Worm (Caenorhabditis elegans) whole organism, late embryonic: Measurements from ENCODE around the gene C04H5.7.

ENCODE experiments used
- F13H6.1 ChIP-seq: sonication (generic microtip); optimal IDR thresholded peaks from 2 replicates; lab custom pipeline; 2016; ENCODE audit warnings: missing genetic modification characterization, missing compliant biosample characterization
- Y22D7AL.16 ChIP-seq: sonication (generic microtip); optimal IDR thresholded peaks from 2 replicates; lab custom pipeline; 2016; ENCODE audit warnings: missing genetic modification characterization, missing compliant biosample characterization
- ahr-1 ChIP-seq: sonication (generic microtip); optimal IDR thresholded peaks from 2 replicates; lab custom pipeline; 2016; ENCODE audit warnings: missing genetic modification characterization, missing compliant biosample characterization
- ama-1 ChIP-seq: fragments of 150-350 bp; optimal IDR thresholded peaks from 2 replicates; lab custom pipeline; 2014
- ceh-14 ChIP-seq: sonication (generic microtip); optimal IDR thresholded peaks from 2 replicates; lab custom pipeline; 2016; ENCODE audit warnings: missing genotype, missing genetic modification characterization, missing compliant biosample characterization
- ceh-18 ChIP-seq: sonication (generic microtip); optimal IDR thresholded peaks from 2 replicates; lab custom pipeline; 2016; ENCODE audit warnings: missing genetic modification characterization, missing compliant biosample characterization
- ceh-2 ChIP-seq: sonication (generic microtip); optimal IDR thresholded peaks from 2 replicates; lab custom pipeline; 2016; ENCODE audit warnings: missing genotype, missing genetic modification characterization, missing compliant biosample characterization
- ceh-24 ChIP-seq: sonication (generic microtip); optimal IDR thresholded peaks from 2 replicates; lab custom pipeline; 2016; ENCODE audit warnings: mild to moderate bottlenecking, missing genetic modification characterization, missing compliant biosample characterization
- ceh-30 ChIP-seq: fragments of 150-350 bp; optimal IDR thresholded peaks from 2 replicates; lab custom pipeline; 2014; ENCODE audit warnings: missing biosample characterization, missing genetic modification characterization
- ceh-31 ChIP-seq: sonication (generic microtip); optimal IDR thresholded peaks from 2 replicates; lab custom pipeline; 2016; ENCODE audit warnings: missing genetic modification characterization, missing compliant biosample characterization
- ceh-34 ChIP-seq: sonication (generic microtip); optimal IDR thresholded peaks from 2 replicates; lab custom pipeline; 2016; ENCODE audit warnings: mild to moderate bottlenecking, missing genetic modification characterization, missing compliant biosample characterization
- ceh-45 ChIP-seq: fragments of 200-800 bp; sonication (Bioruptor generic); IDR thresholded peaks from 2 replicates; pipeline ENCODE4 v1.3.6; 2022; ENCODE audit warnings: missing genetic modification reagents, missing genetic modification characterization, missing compliant biosample characterization
- ceh-48 ChIP-seq: sonication (generic microtip); optimal IDR thresholded peaks from 2 replicates; lab custom pipeline; 2016; ENCODE audit warnings: missing genetic modification characterization, inconsistent platforms, missing compliant biosample characterization
- dve-1 ChIP-seq: sonication (generic microtip); optimal IDR thresholded peaks from 2 replicates; lab custom pipeline; 2017; ENCODE audit warnings: antibody characterized with exemption, mild to moderate bottlenecking, missing genetic modification characterization, missing compliant biosample characterization
- elt-2 ChIP-seq: sonication (generic microtip); optimal IDR thresholded peaks from 2 replicates; lab custom pipeline; 2016; ENCODE audit warnings: missing genetic modification reagents, missing genetic modification characterization, missing compliant biosample characterization
- elt-4 ChIP-seq: sonication (generic microtip); optimal IDR thresholded peaks from 2 replicates; lab custom pipeline; 2016; ENCODE audit warnings: missing genetic modification characterization, missing compliant biosample characterization
- ets-4 ChIP-seq: sonication (generic microtip); optimal IDR thresholded peaks from 2 replicates; lab custom pipeline; 2016; ENCODE audit warnings: missing genetic modification characterization, missing compliant biosample characterization
- eyg-1 ChIP-seq: sonication (generic microtip); optimal IDR thresholded peaks from 2 replicates; lab custom pipeline; 2016; ENCODE audit warnings: missing genotype, missing genetic modification characterization, missing compliant biosample characterization
- fax-1 ChIP-seq: sonication (generic microtip); optimal IDR thresholded peaks from 2 replicates; lab custom pipeline; 2016; ENCODE audit warnings: missing genotype, missing genetic modification characterization, missing compliant biosample characterization
- fkh-6 ChIP-seq: sonication (generic microtip); optimal IDR thresholded peaks from 2 replicates; lab custom pipeline; 2016; ENCODE audit warnings: missing genetic modification characterization, missing compliant biosample characterization
- hlh-13 ChIP-seq: fragments of 200-800 bp; sonication (Bioruptor generic); optimal IDR thresholded peaks from 2 replicates; lab custom pipeline; 2018; ENCODE audit warnings: mild to moderate bottlenecking, missing genetic modification characterization, missing compliant biosample characterization
- hlh-30 ChIP-seq: sonication (generic microtip); optimal IDR thresholded peaks from 2 replicates; lab custom pipeline; 2017; ENCODE audit warnings: antibody characterized with exemption, missing genetic modification characterization, missing compliant biosample characterization; ENCODE audit not compliant: insufficient read depth
- hlh-6 ChIP-seq: sonication (generic microtip); optimal IDR thresholded peaks from 2 replicates; lab custom pipeline; 2016; ENCODE audit warnings: missing genotype, missing genetic modification characterization, missing compliant biosample characterization
- hlh-8 ChIP-seq: sonication (generic microtip); optimal IDR thresholded peaks from 2 replicates; lab custom pipeline; 2016; ENCODE audit warnings: missing genotype, missing genetic modification characterization, missing compliant biosample characterization
- lim-6 ChIP-seq: sonication (generic microtip); optimal IDR thresholded peaks from 2 replicates; lab custom pipeline; 2016; ENCODE audit warnings: missing genetic modification characterization, missing compliant biosample characterization
- lin-11 ChIP-seq: fragments of 200-800 bp; sonication (Bioruptor generic); optimal IDR thresholded peaks from 2 replicates; lab custom pipeline; 2018; ENCODE audit warnings: mild to moderate bottlenecking, missing genetic modification characterization, missing compliant biosample characterization
- nfya-1 ChIP-seq: sonication (generic microtip); optimal IDR thresholded peaks from 2 replicates; lab custom pipeline; 2017; ENCODE audit warnings: missing genetic modification characterization, mild to moderate bottlenecking, missing compliant biosample characterization, antibody characterized with exemption, moderate library complexity
- nhr-11 ChIP-seq: fragments of 150-350 bp; optimal IDR thresholded peaks from 2 replicates; lab custom pipeline; 2014; ENCODE audit warnings: missing biosample characterization, missing genetic modification characterization
- nhr-232 ChIP-seq: sonication (generic microtip); optimal IDR thresholded peaks from 2 replicates; lab custom pipeline; 2016; ENCODE audit warnings: missing genetic modification characterization, missing compliant biosample characterization
- npax-4 ChIP-seq: sonication (generic microtip); optimal IDR thresholded peaks from 2 replicates; lab custom pipeline; 2016; ENCODE audit warnings: missing genetic modification characterization, missing compliant biosample characterization
- odd-2 ChIP-seq: sonication (generic microtip); optimal IDR thresholded peaks from 2 replicates; lab custom pipeline; 2017; ENCODE audit warnings: antibody characterized with exemption, mild to moderate bottlenecking, missing genetic modification characterization, missing compliant biosample characterization
- pag-3 ChIP-seq: sonication (generic microtip); optimal IDR thresholded peaks from 2 replicates; lab custom pipeline; 2016; ENCODE audit warnings: missing compliant biosample characterization, missing genetic modification characterization, borderline replicate concordance
- pat-9 ChIP-seq: fragments of 200-800 bp; sonication (Bioruptor generic); optimal IDR thresholded peaks from 2 replicates; lab custom pipeline; 2018; ENCODE audit warnings: mild to moderate bottlenecking, missing genetic modification characterization, moderate library complexity, missing compliant biosample characterization
- pha-2 ChIP-seq: sonication (generic microtip); optimal IDR thresholded peaks from 2 replicates; lab custom pipeline; 2017; ENCODE audit warnings: mild to moderate bottlenecking, missing genetic modification characterization, missing compliant biosample characterization
- pqm-1 ChIP-seq: sonication (generic microtip); optimal IDR thresholded peaks from 2 replicates; lab custom pipeline; 2016; ENCODE audit warnings: missing genetic modification characterization, missing compliant biosample characterization
- pros-1 ChIP-seq: fragments of 150-350 bp; optimal IDR thresholded peaks from 2 replicates; lab custom pipeline; 2014; ENCODE audit warnings: missing biosample characterization, missing genetic modification reagents, missing genetic modification characterization
- ref-2 ChIP-seq: sonication (generic microtip); optimal IDR thresholded peaks from 2 replicates; lab custom pipeline; 2016; ENCODE audit warnings: missing genetic modification characterization, missing compliant biosample characterization
- rnt-1 ChIP-seq: sonication (generic microtip); optimal IDR thresholded peaks from 2 replicates; lab custom pipeline; 2016; ENCODE audit warnings: missing genetic modification characterization, missing compliant biosample characterization
- sdc-2 ChIP-seq: sonication (generic microtip); optimal IDR thresholded peaks from 2 replicates; lab custom pipeline; 2016; ENCODE audit warnings: missing genotype, missing genetic modification characterization, missing compliant biosample characterization
- sox-4 ChIP-seq: sonication (generic microtip); optimal IDR thresholded peaks from 2 replicates; lab custom pipeline; 2017; ENCODE audit warnings: mild to moderate bottlenecking, missing genetic modification characterization, inconsistent platforms, missing compliant biosample characterization
- syd-9 ChIP-seq: sonication (generic microtip); optimal IDR thresholded peaks from 2 replicates; lab custom pipeline; 2016; ENCODE audit warnings: mild to moderate bottlenecking, missing genetic modification characterization, moderate library complexity, missing compliant biosample characterization
- tbx-2 ChIP-seq: sonication (generic microtip); optimal IDR thresholded peaks from 2 replicates; lab custom pipeline; 2016; ENCODE audit warnings: missing genetic modification characterization, missing compliant biosample characterization
- tbx-7 ChIP-seq: sonication (generic microtip); optimal IDR thresholded peaks from 2 replicates; lab custom pipeline; 2016; ENCODE audit warnings: missing genotype, missing genetic modification characterization, missing compliant biosample characterization
- unc-3 ChIP-seq, 2 experiments: fragments of 200-800 bp in 1 of 2; sonication (Bioruptor generic) in 1 of 2; sonication (generic microtip) in 1 of 2; conservative IDR thresholded peaks in 1 of 2; optimal IDR thresholded peaks in 1 of 2; 2 replicates each; pipeline versions ENCODE4 v1.3.6 to Lab custom; 2016 to 2022; ENCODE audit warnings: missing compliant biosample characterization in 2 of 2, missing genetic modification characterization in 2 of 2, missing genetic modification reagents in 1 of 2
- unc-42 ChIP-seq: sonication (generic microtip); optimal IDR thresholded peaks from 2 replicates; lab custom pipeline; 2016; ENCODE audit warnings: missing genotype, missing genetic modification characterization, missing compliant biosample characterization
- unc-55 ChIP-seq: sonication (generic microtip); optimal IDR thresholded peaks from 2 replicates; lab custom pipeline; 2017; ENCODE audit warnings: missing biosample characterization, missing genetic modification reagents, missing genetic modification characterization
- zip-5 ChIP-seq: sonication (generic microtip); optimal IDR thresholded peaks from 2 replicates; lab custom pipeline; 2016; ENCODE audit warnings: missing genetic modification characterization, missing compliant biosample characterization

Gene C04H5.7

DNA sequence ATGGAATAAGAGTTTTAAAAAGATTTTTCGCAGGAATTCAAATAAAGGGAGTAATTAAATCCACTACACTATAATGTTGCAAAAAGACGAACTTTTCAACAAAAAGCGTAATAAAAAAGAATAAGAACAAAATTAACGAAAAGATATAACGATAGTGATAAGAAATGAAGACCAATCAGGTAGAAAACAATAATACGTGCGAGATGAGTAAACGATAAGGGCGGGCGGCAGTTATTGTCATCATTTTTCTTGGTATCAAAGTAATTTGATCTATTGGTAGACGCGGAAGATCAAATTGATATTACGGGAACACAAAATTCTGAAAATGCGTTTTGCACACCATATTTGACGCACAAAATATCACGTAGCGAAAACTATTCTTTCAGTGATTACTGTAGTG is 43.3 kb upstream of the C04H5.7 start:
- TF ChIP-seq nhr-11 (tag; lab: Kevin White, UChicago): no peak
- peak; percentile 85 for TF ChIP-seq elt-2
- no peak for TF ChIP-seq sdc-2 (tag; lab: Kevin White, UChicago)

DNA sequence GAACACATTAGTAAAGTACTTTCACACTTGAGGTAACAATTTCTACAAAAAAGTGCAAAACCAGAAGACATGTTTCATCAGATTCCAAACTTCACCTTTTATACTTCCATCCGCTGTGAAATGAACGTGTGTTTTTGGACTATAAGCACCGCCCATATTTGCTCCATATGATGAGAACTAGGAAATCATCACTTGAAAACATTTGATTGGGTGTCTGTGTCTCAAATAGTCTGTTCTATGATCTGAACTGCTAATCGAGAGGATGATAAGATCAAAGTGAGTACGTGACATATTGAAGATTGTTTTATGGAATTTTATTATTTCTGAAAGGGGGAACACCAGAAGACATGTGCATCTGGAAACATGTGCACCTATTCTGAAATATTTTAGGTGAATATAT is 42.4 kb upstream of the C04H5.7 start:
- TF ChIP-seq pros-1 (tag; lab: Kevin White, UChicago): no peak
- no peak for TF ChIP-seq ceh-45 (GFP tag; lab: Robert Waterston, UW)
- TF ChIP-seq ama-1: no peak
- TF ChIP-seq ceh-2 (tag; lab: Kevin White, UChicago): no peak
- no peak for TF ChIP-seq dve-1
- no peak for TF ChIP-seq ref-2 (tag; lab: Kevin White, UChicago)
- no peak for TF ChIP-seq ets-4
- no peak for TF ChIP-seq sdc-2 (tag; lab: Kevin White, UChicago)
- no peak for TF ChIP-seq syd-9 (tag; lab: Kevin White, UChicago)
- TF ChIP-seq tbx-7 (tag; lab: Kevin White, UChicago): no peak
- TF ChIP-seq fkh-6 (tag; lab: Kevin White, UChicago): no peak
- no peak for TF ChIP-seq unc-55
- no peak for TF ChIP-seq unc-3 (GFP tag; conservative IDR thresholded peaks at IDR 0.05; lab: Robert Waterston, UW)
- no peak for TF ChIP-seq unc-3 (tag; optimal IDR thresholded peaks at IDR 0.05; lab: Kevin White, UChicago)
- no peak for TF ChIP-seq hlh-6 (tag; lab: Kevin White, UChicago)
- TF ChIP-seq ahr-1 (tag; lab: Kevin White, UChicago): no peak

DNA sequence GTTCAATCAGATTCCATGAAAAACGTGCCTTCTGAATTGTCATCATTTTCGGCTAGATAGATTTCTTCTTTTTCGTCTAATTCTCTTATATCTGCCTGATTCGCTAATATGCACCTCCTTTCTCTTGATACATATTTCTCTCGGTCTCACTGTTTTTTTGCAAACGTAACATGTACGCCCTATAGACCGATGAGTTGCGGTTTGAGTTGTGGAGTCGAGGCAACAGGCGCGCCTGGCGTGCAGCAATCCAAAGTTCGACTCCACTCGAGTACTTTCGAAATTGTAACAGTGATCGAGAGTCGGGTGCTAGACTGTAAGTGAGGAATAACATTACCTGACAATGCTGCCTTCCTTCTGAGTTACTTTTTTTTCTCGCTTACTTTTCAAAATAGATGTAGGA is 40.9 kb upstream of the C04H5.7 start:
- peak; percentile 68 for TF ChIP-seq ceh-31 (tag; lab: Kevin White, UChicago)
- peak; percentile 77 for TF ChIP-seq ceh-48
- peak; percentile 80 for TF ChIP-seq lin-11 (tag; lab: Kevin White, UChicago)
- TF ChIP-seq unc-3 (GFP tag; conservative IDR thresholded peaks at IDR 0.05; lab: Robert Waterston, UW): peak; percentile 78
- TF ChIP-seq unc-3 (tag; optimal IDR thresholded peaks at IDR 0.05; lab: Kevin White, UChicago): peak; percentile 80
- TF ChIP-seq fax-1 (tag; lab: Kevin White, UChicago): peak; percentile 68
- TF ChIP-seq sox-4 (tag; lab: Kevin White, UChicago): peak; percentile 80
- peak; percentile 66 for TF ChIP-seq ceh-2 (tag; lab: Kevin White, UChicago)
- TF ChIP-seq ets-4: peak; percentile 63
- peak; percentile 69 for TF ChIP-seq npax-4
- peak; percentile 70 for TF ChIP-seq ceh-14 (tag; lab: Kevin White, UChicago)
- peak; percentile 77 for TF ChIP-seq nfya-1 (tag; lab: Kevin White, UChicago)
- peak; percentile 83 for TF ChIP-seq ref-2 (tag; lab: Kevin White, UChicago)
- no peak for TF ChIP-seq ama-1
- peak; percentile 86 for TF ChIP-seq ceh-34 (tag; lab: Kevin White, UChicago)
- TF ChIP-seq F13H6.1 (tag; lab: Kevin White, UChicago): peak; percentile 73
- peak; percentile 10 for TF ChIP-seq unc-42 (tag; lab: Kevin White, UChicago)
- TF ChIP-seq pha-2: peak; percentile 88
- TF ChIP-seq rnt-1 (tag; lab: Kevin White, UChicago): peak; percentile 96
- peak; percentile 91 for TF ChIP-seq tbx-2 (tag; lab: Kevin White, UChicago)
- TF ChIP-seq dve-1: peak; percentile 88
- TF ChIP-seq lim-6 (tag; lab: Kevin White, UChicago): no peak
- TF ChIP-seq elt-2: peak; percentile 93
- peak; percentile 63 for TF ChIP-seq hlh-8 (tag; lab: Kevin White, UChicago)
- TF ChIP-seq pros-1 (tag; lab: Kevin White, UChicago): peak; percentile 15
- peak; percentile 68 for TF ChIP-seq zip-5
- TF ChIP-seq elt-4: no peak
- TF ChIP-seq fkh-6 (tag; lab: Kevin White, UChicago): peak; percentile 85
- TF ChIP-seq nhr-232: peak; percentile 85
- peak; percentile 90 for TF ChIP-seq pqm-1
- TF ChIP-seq unc-55: no peak
- TF ChIP-seq syd-9 (tag; lab: Kevin White, UChicago): peak; percentile 59
- TF ChIP-seq pag-3: peak; percentile 4
- peak; percentile 75 for TF ChIP-seq hlh-13 (GFP tag; lab: Kevin White, UChicago)
- peak; percentile 24 for TF ChIP-seq hlh-30
- peak; percentile 91 for TF ChIP-seq hlh-6 (tag; lab: Kevin White, UChicago)
- no peak for TF ChIP-seq nhr-11 (tag; lab: Kevin White, UChicago)
- TF ChIP-seq ceh-30: peak; percentile 73
- TF ChIP-seq pat-9 (tag; lab: Kevin White, UChicago): peak; percentile 90
- TF ChIP-seq eyg-1 (tag; lab: Kevin White, UChicago): peak; percentile 83
- TF ChIP-seq Y22D7AL.16: peak; percentile 71
- peak; percentile 34 for TF ChIP-seq ceh-24
- TF ChIP-seq ceh-18 (tag; lab: Kevin White, UChicago): peak; percentile 83
- peak; percentile 58 for TF ChIP-seq odd-2 (tag; lab: Kevin White, UChicago)
